Fruit fly (Drosophila melanogaster): ENCODE data around the gene Gr93b.
A peak's percentile ranks its signal among the peaks of the same experiment; 100 is the strongest.

Gene Gr93b

dm6 chr3R:21864992-21865391 lies 21.4 kb upstream of the Gr93b start, which contains the start of gene lsn (continued):
- TF ChIP-seq oc (tag; optimal IDR thresholded peaks at IDR 0.05) = peak; percentile 8
- TF ChIP-seq jing (GFP tag; optimal IDR thresholded peaks at IDR 0.05) = no peak
- TF ChIP-seq odd (GFP tag; optimal IDR thresholded peaks at IDR 0.05) = peak; percentile 38
- peak; percentile 49 for TF ChIP-seq CG2875 (GFP tag; optimal IDR thresholded peaks at IDR 0.05)
- no peak for TF ChIP-seq CG6813 (GFP tag; optimal IDR thresholded peaks at IDR 0.05)
- TF ChIP-seq Gug (GFP tag; IDR thresholded peaks at IDR 0.05) = no peak
- TF ChIP-seq zf30C (GFP tag; optimal IDR thresholded peaks at IDR 0.05) = no peak
- no peak for TF ChIP-seq CG1602 (GFP tag; optimal IDR thresholded peaks at IDR 0.05)
- no peak for TF ChIP-seq Dfd (GFP tag; optimal IDR thresholded peaks at IDR 0.05)
- no peak for TF ChIP-seq Rx (GFP tag; IDR thresholded peaks at IDR 0.05)
- TF ChIP-seq CG11504 (tag; optimal IDR thresholded peaks at IDR 0.05) = no peak
- no peak for TF ChIP-seq tna (GFP tag; IDR thresholded peaks at IDR 0.05; ENCODE audit: partially characterized antibody)
- no peak for TF ChIP-seq CG13894 (tag; optimal IDR thresholded peaks at IDR 0.05)
- no peak for TF ChIP-seq CG14050 (GFP tag; IDR thresholded peaks at IDR 0.05)
- TF ChIP-seq CG32772 (GFP tag; IDR thresholded peaks at IDR 0.05) = no peak
- TF ChIP-seq CG32532 (GFP tag; IDR thresholded peaks at IDR 0.05) = no peak
- no peak for TF ChIP-seq scrt (GFP tag; optimal IDR thresholded peaks at IDR 0.05)
- TF ChIP-seq cato (GFP tag; optimal IDR thresholded peaks at IDR 0.05; ENCODE audit: borderline replicate concordance) = no peak
- TF ChIP-seq Bdp1 (GFP tag; optimal IDR thresholded peaks at IDR 0.05) = no peak
- TF ChIP-seq CG4820 (GFP tag; optimal IDR thresholded peaks at IDR 0.05) = no peak
- peak; percentile 19 for TF ChIP-seq CG15269 (tag; optimal IDR thresholded peaks at IDR 0.05)
- no peak for TF ChIP-seq sqz (GFP tag; optimal IDR thresholded peaks at IDR 0.05)
- TF ChIP-seq CG2678 (tag; optimal IDR thresholded peaks at IDR 0.05) = peak; percentile 37
- TF ChIP-seq Dek (tag; optimal IDR thresholded peaks at IDR 0.05) = no peak

dm6 chr3R:21864484-21864883 lies 20.9 kb upstream of the Gr93b start:
- peak; percentile 26 for TF ChIP-seq sens (GFP tag)
- no peak for TF ChIP-seq CG1832 (GFP tag; optimal IDR thresholded peaks at IDR 0.05)
- peak; percentile 49 for TF ChIP-seq Med (GFP tag)
- TF ChIP-seq CG12219 (GFP tag; optimal IDR thresholded peaks at IDR 0.05) = no peak
- peak; percentile 78 for TF ChIP-seq gcm (GFP tag; optimal IDR thresholded peaks at IDR 0.05)
- peak; percentile 71; the same call in 1 of the 3 replicates for TF ChIP-seq CG2199 (GFP tag; IDR thresholded peaks at IDR 0.05)
- no peak for TF ChIP-seq CG10321 (GFP tag; IDR thresholded peaks at IDR 0.05)
- peak in 1 of 2 experiments; percentile 34 for TF ChIP-seq eve (GFP tag; optimal IDR thresholded peaks at IDR 0.05)
- TF ChIP-seq CG4282 (GFP tag; optimal IDR thresholded peaks at IDR 0.05) = no peak
- TF ChIP-seq ac (GFP tag; optimal IDR thresholded peaks at IDR 0.05) = no peak

- TF ChIP-seq YL-1 (GFP tag; optimal IDR thresholded peaks at IDR 0.05) = no peak
- TF ChIP-seq CG13296 (GFP tag; optimal IDR thresholded peaks at IDR 0.05) = no peak
- peak; percentile 25; the same call in 1 of the 2 replicates for TF ChIP-seq CG17328 (GFP tag; IDR thresholded peaks at IDR 0.05)
- TF ChIP-seq CG9215 (GFP tag; IDR thresholded peaks at IDR 0.05) = no peak
- no peak for TF ChIP-seq CG4360 (GFP tag; IDR thresholded peaks at IDR 0.05)
- TF ChIP-seq CrebB (tag; optimal IDR thresholded peaks at IDR 0.05) = no peak
- TF ChIP-seq CG12299 (tag; optimal IDR thresholded peaks at IDR 0.05) = no peak
- no peak for TF ChIP-seq Dip2 (GFP tag; IDR thresholded peaks at IDR 0.05)
- 0 out of 2 replicates have a peak, but pooled peaks have one; percentile 35 for TF ChIP-seq Xrp1 (GFP tag; IDR thresholded peaks at IDR 0.05)
- TF ChIP-seq twi (tag; optimal IDR thresholded peaks at IDR 0.05) = no peak
- no peak for TF ChIP-seq CG34422 (GFP tag; IDR thresholded peaks at IDR 0.05)
- no peak for TF ChIP-seq CG8388 (GFP tag; optimal IDR thresholded peaks at IDR 0.05)
- no peak for TF ChIP-seq pan (optimal IDR thresholded peaks at IDR 0.05)
- TF ChIP-seq pan (GFP tag; optimal IDR thresholded peaks at IDR 0.05 in 1 of 2, IDR thresholded peaks at IDR 0.05 in 1 of 2) = no peak
- no peak for TF ChIP-seq ssp (GFP tag; IDR thresholded peaks at IDR 0.05)
- TF ChIP-seq sens (GFP tag) = peak; percentile 19
- TF ChIP-seq danr (GFP tag; IDR thresholded peaks at IDR 0.05) = no peak
Observed at dm6 chr3R:21863817-21864384, 20.3 kb upstream of the Gr93b start.
